Fruit fly (Drosophila melanogaster) whole organism, embryonic: ENCODE results near the gene Klp61F.

Experiments
- Asciz ChIP-seq: fragments of 200-800 bp; sonication (Bioruptor generic); optimal IDR thresholded peaks from 2 replicates; lab custom pipeline; 2017; ENCODE audit warnings: missing biosample characterization, mild to moderate bottlenecking, missing genetic modification characterization, missing genetic modification reagents
- Awh ChIP-seq: fragments of 200-800 bp; sonication (Bioruptor generic); IDR thresholded peaks from 2 replicates; pipeline ENCODE4, ENCODE4 v1.3.6; 2022; ENCODE audit warnings: missing biosample characterization, missing genetic modification characterization
- Bteb2 ChIP-seq: fragments of 200-800 bp; sonication (Bioruptor generic); optimal IDR thresholded peaks from 2 replicates; lab custom pipeline; 2016; ENCODE audit warnings: missing biosample characterization, missing genetic modification characterization
- CG10209 ChIP-seq: fragments of 200-800 bp; sonication (Bioruptor generic); optimal IDR thresholded peaks from 3 replicates; lab custom pipeline; 2017; ENCODE audit warnings: missing biosample characterization, mild to moderate bottlenecking, missing genetic modification characterization, missing genetic modification reagents
- CG1024 ChIP-seq: fragments of 200-800 bp; sonication (Bioruptor generic); IDR thresholded peaks from 2 replicates; pipeline ENCODE4 v1.3.6; 2022; ENCODE audit warnings: missing biosample characterization, missing genetic modification characterization
- CG12219 ChIP-seq: fragments of 200-800 bp; sonication (Bioruptor generic); optimal IDR thresholded peaks from 3 replicates; lab custom pipeline; 2018; ENCODE audit warnings: missing biosample characterization, mild to moderate bottlenecking, missing genetic modification characterization
- CG13894 ChIP-seq: fragments of 200-800 bp; sonication (Bioruptor generic); optimal IDR thresholded peaks from 3 replicates; lab custom pipeline; 2018; ENCODE audit warnings: missing biosample characterization, mild to moderate bottlenecking, missing genetic modification characterization, moderate library complexity
- CG18262 ChIP-seq: fragments of 200-800 bp; optimal IDR thresholded peaks from 3 replicates; lab custom pipeline; 2019; ENCODE audit warnings: missing biosample characterization, mild to moderate bottlenecking, missing genetic modification characterization, moderate library complexity
- CG18619 ChIP-seq: fragments of 200-800 bp; sonication (Bioruptor generic); optimal IDR thresholded peaks from 3 replicates; lab custom pipeline; 2017; ENCODE audit warnings: missing biosample characterization, mild to moderate bottlenecking, missing genetic modification characterization
- CG18764 ChIP-seq: fragments of 200-800 bp; sonication (Bioruptor generic); optimal IDR thresholded peaks from 3 replicates; lab custom pipeline; 2016; ENCODE audit warnings: missing biosample characterization, missing genetic modification characterization
- CG33557 ChIP-seq: fragments of 200-800 bp; sonication (Bioruptor generic); optimal IDR thresholded peaks from 2 replicates; lab custom pipeline; 2019; ENCODE audit warnings: missing biosample characterization, mild to moderate bottlenecking, missing genetic modification characterization, moderate library complexity
- CG4730 ChIP-seq: fragments of 200-800 bp; sonication (Bioruptor generic); IDR thresholded peaks from 2 replicates; pipeline ENCODE4 v1.3.6; 2022; ENCODE audit warnings: missing biosample characterization, missing genetic modification characterization
- CG5245 ChIP-seq: fragments of 200-800 bp; sonication (Bioruptor generic); optimal IDR thresholded peaks from 3 replicates; lab custom pipeline; 2016; ENCODE audit warnings: missing biosample characterization, missing genetic modification characterization
- CG6689 ChIP-seq: fragments of 200-800 bp; sonication (Bioruptor generic); IDR thresholded peaks from 2 replicates; pipeline ENCODE4 v1.3.6; 2022; ENCODE audit warnings: missing biosample characterization, missing genetic modification characterization
- CG7786 ChIP-seq: fragments of 200-800 bp; sonication (Bioruptor generic); optimal IDR thresholded peaks from 2 replicates; lab custom pipeline; 2016; ENCODE audit warnings: missing biosample characterization, missing genetic modification characterization
- Camta ChIP-seq: fragments of 200-800 bp; sonication (Bioruptor generic); optimal IDR thresholded peaks from 2 replicates; lab custom pipeline; 2016; ENCODE audit warnings: missing biosample characterization, missing genetic modification characterization
- Doc3 ChIP-seq: fragments of 200-800 bp; sonication (Bioruptor generic); IDR thresholded peaks from 3 replicates; pipeline ENCODE4 v1.3.6; 2022; ENCODE audit warnings: missing biosample characterization, missing genetic modification characterization; ENCODE audit not compliant: partially characterized antibody
- Ets65A ChIP-seq: fragments of 200-800 bp; sonication (Bioruptor generic); peaks from one replicate; lab custom pipeline; 2016; ENCODE audit warnings: missing biosample characterization, missing genetic modification characterization
- Fer1 ChIP-seq: fragments of 200-800 bp; sonication (Bioruptor generic); optimal IDR thresholded peaks from 2 replicates; lab custom pipeline; 2017; ENCODE audit warnings: missing biosample characterization, mild to moderate bottlenecking, missing genetic modification characterization
- Kr ChIP-seq: fragments of 200-800 bp; sonication (Bioruptor generic); optimal IDR thresholded peaks from 2 replicates; lab custom pipeline; 2017; ENCODE audit warnings: missing biosample characterization, mild to moderate bottlenecking, missing genetic modification characterization
- Mad ChIP-seq: fragments of 200-800 bp; sonication (Bioruptor generic); optimal IDR thresholded peaks from 2 replicates; lab custom pipeline; 2016; ENCODE audit warnings: missing biosample characterization, missing genetic modification characterization
- Rx ChIP-seq: fragments of 200-800 bp; sonication (Bioruptor generic); IDR thresholded peaks from 2 replicates; pipeline ENCODE4 v1.3.6; 2022; ENCODE audit warnings: missing biosample characterization, missing genetic modification characterization
- Sry-β ChIP-seq: fragments of 200-800 bp; sonication (Bioruptor generic); optimal IDR thresholded peaks from 2 replicates; lab custom pipeline; 2018; ENCODE audit warnings: missing biosample characterization, mild to moderate bottlenecking, missing genetic modification characterization, moderate library complexity
- Taf1 ChIP-seq: fragments of 200-800 bp; sonication (Bioruptor generic); IDR thresholded peaks from 2 replicates; pipeline ENCODE4 v1.3.6; 2022; ENCODE audit warnings: missing biosample characterization, missing genetic modification characterization
- cad ChIP-seq: fragments of >200 bp; optimal IDR thresholded peaks from 2 replicates; lab custom pipeline; 2017; ENCODE audit warnings: missing biosample characterization, missing genetic modification characterization
- crc ChIP-seq: fragments of 200-800 bp; sonication (Bioruptor generic); optimal IDR thresholded peaks from 2 replicates; lab custom pipeline; 2016; ENCODE audit warnings: missing biosample characterization, missing genetic modification characterization
- crol ChIP-seq: fragments of 200-800 bp; sonication (Bioruptor generic); IDR thresholded peaks from 2 replicates; pipeline ENCODE4 v1.3.6; 2022; ENCODE audit warnings: missing biosample characterization, missing genetic modification characterization
- danr ChIP-seq: fragments of 200-800 bp; sonication (Bioruptor generic); IDR thresholded peaks from 2 replicates; pipeline ENCODE4 v1.3.6; 2022; ENCODE audit warnings: missing biosample characterization, missing genetic modification characterization
- dysf ChIP-seq: fragments of 200-800 bp; sonication (Bioruptor generic); IDR thresholded peaks from 3 replicates; pipeline ENCODE4 v1.3.6; 2022; ENCODE audit warnings: missing biosample characterization, missing genetic modification characterization
- esg ChIP-seq: fragments of 200-800 bp; sonication (Bioruptor generic); conservative IDR thresholded peaks from 2 replicates; pipeline ENCODE4 v1.3.6; 2022; ENCODE audit warnings: missing biosample characterization, missing genetic modification characterization
- eve ChIP-seq, 2 experiments: fragments of >200 bp; optimal IDR thresholded peaks; 2 replicates each; lab custom pipeline; 2017; ENCODE audit warnings: missing biosample characterization in 2 of 2, missing genetic modification characterization in 2 of 2
- ewg ChIP-seq: fragments of 200-800 bp; sonication (Bioruptor generic); optimal IDR thresholded peaks from 3 replicates; lab custom pipeline; 2017; ENCODE audit warnings: mild to moderate bottlenecking, missing biosample characterization, missing genetic modification reagents, missing genetic modification characterization
- grn ChIP-seq: fragments of 200-800 bp; sonication (Bioruptor generic); optimal IDR thresholded peaks from 3 replicates; lab custom pipeline; 2017; ENCODE audit warnings: missing biosample characterization, missing genetic modification characterization
- inv ChIP-seq: fragments of 200-800 bp; sonication (Bioruptor generic); IDR thresholded peaks from 2 replicates; pipeline ENCODE4 v1.3.6; 2022; ENCODE audit warnings: missing biosample characterization, missing genetic modification characterization; ENCODE audit not compliant: partially characterized antibody
- jigr1 ChIP-seq: fragments of 200-800 bp; sonication (Bioruptor generic); IDR thresholded peaks from 3 replicates; pipeline ENCODE4 v1.3.6; 2022; ENCODE audit warnings: missing biosample characterization, missing genetic modification characterization
- lmd ChIP-seq: fragments of 200-800 bp; sonication (Bioruptor generic); IDR thresholded peaks from 2 replicates; pipeline ENCODE4 v1.3.6; 2022; ENCODE audit warnings: missing biosample characterization, missing genetic modification characterization
- nom ChIP-seq: fragments of 200-800 bp; sonication (Bioruptor generic); optimal IDR thresholded peaks from 2 replicates; lab custom pipeline; 2017; ENCODE audit warnings: missing biosample characterization, missing genetic modification characterization, mild to moderate bottlenecking, moderate library complexity, missing genetic modification reagents
- odd ChIP-seq: fragments of 200-800 bp; sonication (Bioruptor generic); optimal IDR thresholded peaks from 2 replicates; lab custom pipeline; 2017; ENCODE audit warnings: missing biosample characterization, mild to moderate bottlenecking, missing genetic modification characterization
- pho ChIP-seq: fragments of 200-800 bp; sonication (Bioruptor generic); optimal IDR thresholded peaks from 2 replicates; lab custom pipeline; 2016; ENCODE audit warnings: missing biosample characterization, missing genetic modification characterization
- pros ChIP-seq: fragments of 200-800 bp; sonication (Bioruptor generic); optimal IDR thresholded peaks from 3 replicates; lab custom pipeline; 2019; ENCODE audit warnings: missing biosample characterization, mild to moderate bottlenecking, missing genetic modification characterization, moderate library complexity
- ro ChIP-seq: fragments of 200-800 bp; sonication (Bioruptor generic); IDR thresholded peaks from 2 replicates; pipeline ENCODE4 v1.3.6; 2022; ENCODE audit warnings: missing biosample characterization, missing genetic modification characterization
- scrt ChIP-seq: fragments of 200-800 bp; sonication (Bioruptor generic); optimal IDR thresholded peaks from 2 replicates; lab custom pipeline; 2018; ENCODE audit warnings: missing biosample characterization, mild to moderate bottlenecking, missing genetic modification characterization, moderate library complexity
- slou ChIP-seq: fragments of 200-800 bp; sonication (Bioruptor generic); optimal IDR thresholded peaks from 3 replicates; lab custom pipeline; 2016; ENCODE audit warnings: missing biosample characterization, missing genetic modification characterization
- stc ChIP-seq: fragments of 200-800 bp; sonication (Bioruptor generic); IDR thresholded peaks from 2 replicates; pipeline ENCODE4 v1.3.6; 2022; ENCODE audit warnings: missing biosample characterization, missing genetic modification characterization
- tna ChIP-seq: fragments of 200-800 bp; sonication (Bioruptor generic); IDR thresholded peaks from 2 replicates; pipeline ENCODE4 v1.3.6; 2022; ENCODE audit warnings: missing biosample characterization, missing genetic modification characterization; ENCODE audit not compliant: partially characterized antibody
- toy ChIP-seq: fragments of 200-800 bp; sonication (Bioruptor generic); IDR thresholded peaks from 2 replicates; pipeline ENCODE4 v1.3.6; 2022; ENCODE audit warnings: missing biosample characterization, missing genetic modification characterization
- vfl ChIP-seq: fragments of 200-800 bp; sonication (Bioruptor generic); optimal IDR thresholded peaks from 2 replicates; lab custom pipeline; 2016; ENCODE audit warnings: missing biosample characterization, missing genetic modification characterization
- vvl ChIP-seq: fragments of 200-800 bp; sonication (Bioruptor generic); IDR thresholded peaks from 2 replicates; pipeline ENCODE4 v1.3.6; 2022; ENCODE audit warnings: missing biosample characterization, missing genetic modification characterization
- wor ChIP-seq: fragments of 200-800 bp; sonication (Bioruptor generic); IDR thresholded peaks from 2 replicates; pipeline ENCODE4 v1.3.6; 2022; ENCODE audit warnings: missing biosample characterization, missing genetic modification characterization

Klp61F gene

dm6 chr3L:1204674-1205547 is 40.8 kb downstream of the Klp61F start, which contains the start of gene CG9119 (continued):
- no peak for TF ChIP-seq toy (GFP tag; lab: Robert Waterston, UW)
- TF ChIP-seq Asciz = peak; percentile 11
- peak; percentile 75 for TF ChIP-seq CG33557
- TF ChIP-seq Mad (GFP tag; lab: Kevin White, UChicago) = peak; percentile 30
- TF ChIP-seq Awh (GFP tag; lab: Robert Waterston, UW) = 0 out of 2 replicates have a peak, but pooled peaks have one; percentile 40
- TF ChIP-seq CG10209 (GFP tag; lab: Kevin White, UChicago) = peak; percentile 74
- TF ChIP-seq jigr1 (GFP tag; lab: Robert Waterston, UW) = no peak
- TF ChIP-seq lmd (GFP tag; lab: Robert Waterston, UW) = peak; percentile 70
- TF ChIP-seq CG18262 (tag; lab: Kevin White, UChicago) = peak; percentile 74
- peak; percentile 70 for TF ChIP-seq pho (GFP tag; lab: Kevin White, UChicago)
- peak; percentile 77 for TF ChIP-seq vvl (GFP tag; lab: Robert Waterston, UW)
- TF ChIP-seq Camta (GFP tag; lab: Kevin White, UChicago) = peak; percentile 56
- peak; percentile 53 for TF ChIP-seq CG6689
- TF ChIP-seq CG4730 (GFP tag; lab: Robert Waterston, UW) = 0 out of 2 replicates have a peak, but pooled peaks have one; percentile 36
- TF ChIP-seq Sry-β (GFP tag; lab: Kevin White, UChicago) = no peak
- no peak for TF ChIP-seq Bteb2
- peak; percentile 70 for TF ChIP-seq dysf
- peak; percentile 53 for TF ChIP-seq scrt (GFP tag; lab: Kevin White, UChicago)
- TF ChIP-seq CG13894 (tag; lab: Kevin White, UChicago) = peak; percentile 50
- TF ChIP-seq ewg (GFP tag; lab: Kevin White, UChicago) = peak; percentile 38
- TF ChIP-seq CG1024 (GFP tag; lab: Robert Waterston, UW) = no peak
- TF ChIP-seq CG7786 (GFP tag; lab: Kevin White, UChicago) = peak; percentile 76
- TF ChIP-seq CG18764 (GFP tag; lab: Kevin White, UChicago) = no peak
- peak; percentile 76 for TF ChIP-seq Fer1 (GFP tag; lab: Kevin White, UChicago)
- TF ChIP-seq ro (GFP tag; lab: Robert Waterston, UW) = no peak
- peak; percentile 61 for TF ChIP-seq esg (GFP tag; lab: Robert Waterston, UW)
- TF ChIP-seq wor = peak; percentile 44; the same call in 1 of the 2 replicates
- TF ChIP-seq CG12219 = peak; percentile 58
- TF ChIP-seq vfl (GFP tag; lab: Kevin White, UChicago) = peak; percentile 48
- no peak for TF ChIP-seq slou (GFP tag; lab: Kevin White, UChicago)
- peak; percentile 67 for TF ChIP-seq odd (GFP tag; lab: Kevin White, UChicago)
- no peak for TF ChIP-seq pros (GFP tag; lab: Kevin White, UChicago)
- TF ChIP-seq inv (GFP tag; lab: Robert Waterston, UW) = no peak
- TF ChIP-seq crc = peak; percentile 51
- peak; percentile 63 for TF ChIP-seq CG18619 (GFP tag; lab: Kevin White, UChicago)
- peak; percentile 11 for TF ChIP-seq nom
- TF ChIP-seq danr = 0 out of 2 replicates have a peak, but pooled peaks have one; percentile 43
- TF ChIP-seq cad = no peak
- no peak for TF ChIP-seq eve (GFP tag; optimal IDR thresholded peaks at IDR 0.05; lab: Kevin White, UChicago)
- TF ChIP-seq crol = peak; percentile 72
- TF ChIP-seq tna (GFP tag; lab: Robert Waterston, UW) = no peak
- no peak for TF ChIP-seq stc (GFP tag; lab: Robert Waterston, UW)
- TF ChIP-seq Kr (GFP tag; lab: Kevin White, UChicago) = peak; percentile 25
- peak; percentile 33 for TF ChIP-seq CG5245 (GFP tag; lab: Kevin White, UChicago)
- TF ChIP-seq Rx (GFP tag; lab: Robert Waterston, UW) = no peak
- TF ChIP-seq Doc3 (GFP tag; lab: Robert Waterston, UW) = no peak
- TF ChIP-seq grn (GFP tag; lab: Kevin White, UChicago) = peak; percentile 58
- peak; percentile 32; the same call in 1 of the 2 replicates for TF ChIP-seq Taf1
- TF ChIP-seq Ets65A (GFP tag; lab: Kevin White, UChicago) = peak; percentile 95
